Fruit fly (Drosophila melanogaster) whole organism, embryonic: ENCODE measurements around the gene Pde9.

Experiments used
- Aef1 ChIP-seq: fragments of 200-800 bp; sonication (Bioruptor generic); IDR thresholded peaks from 3 replicates; pipeline ENCODE4 v1.3.6; 2022; ENCODE audit warnings: missing biosample characterization, missing genetic modification characterization
- Antp ChIP-seq: fragments of 200-800 bp; sonication (Bioruptor generic); optimal IDR thresholded peaks from 3 replicates; lab custom pipeline; 2016; ENCODE audit warnings: missing biosample characterization, missing genetic modification characterization
- BtbVII ChIP-seq: fragments of 200-800 bp; sonication (Bioruptor generic); optimal IDR thresholded peaks from 3 replicates; lab custom pipeline; 2017; ENCODE audit warnings: missing biosample characterization, mild to moderate bottlenecking, missing genetic modification characterization
- CG10267 ChIP-seq: fragments of 200-800 bp; sonication (Bioruptor generic); optimal IDR thresholded peaks from 2 replicates; lab custom pipeline; 2018; ENCODE audit warnings: missing biosample characterization, mild to moderate bottlenecking, missing genetic modification characterization, moderate library complexity
- CG10321 ChIP-seq: fragments of 200-800 bp; sonication (Bioruptor generic); IDR thresholded peaks from 2 replicates; pipeline ENCODE4 v1.3.6; 2022; ENCODE audit warnings: missing biosample characterization, missing genetic modification characterization
- CG12236 ChIP-seq: fragments of 200-800 bp; sonication (Bioruptor generic); optimal IDR thresholded peaks from 2 replicates; lab custom pipeline; 2016; ENCODE audit warnings: missing biosample characterization, missing genetic modification characterization
- CG13624 ChIP-seq: fragments of 200-800 bp; sonication (Bioruptor generic); optimal IDR thresholded peaks from 2 replicates; lab custom pipeline; 2016; ENCODE audit warnings: missing biosample characterization, missing genetic modification characterization
- CG14014 ChIP-seq: fragments of 200-800 bp; sonication (Bioruptor generic); IDR thresholded peaks from 2 replicates; pipeline ENCODE4 v1.3.6; 2022; ENCODE audit warnings: missing biosample characterization, missing genetic modification characterization
- CG14667 ChIP-seq: fragments of 200-800 bp; sonication (Bioruptor generic); IDR thresholded peaks from 2 replicates; pipeline ENCODE4 v1.3.6; 2022; ENCODE audit warnings: missing biosample characterization, missing genetic modification characterization
- CG1529 ChIP-seq: fragments of 200-800 bp; sonication (Bioruptor generic); optimal IDR thresholded peaks from 3 replicates; lab custom pipeline; 2018; ENCODE audit warnings: missing biosample characterization, missing genetic modification characterization
- CG1602 ChIP-seq: fragments of 200-800 bp; sonication (Bioruptor generic); optimal IDR thresholded peaks from 3 replicates; lab custom pipeline; 2016; ENCODE audit warnings: missing biosample characterization, missing genetic modification characterization
- CG1647 ChIP-seq: fragments of 200-800 bp; sonication (Bioruptor generic); optimal IDR thresholded peaks from 3 replicates; lab custom pipeline; 2016; ENCODE audit warnings: missing biosample characterization, missing genetic modification characterization
- CG16863 ChIP-seq: fragments of 200-800 bp; sonication (Bioruptor generic); optimal IDR thresholded peaks from 3 replicates; lab custom pipeline; 2016; ENCODE audit warnings: missing biosample characterization, missing genetic modification characterization
- CG18764 ChIP-seq: fragments of 200-800 bp; sonication (Bioruptor generic); optimal IDR thresholded peaks from 3 replicates; lab custom pipeline; 2016; ENCODE audit warnings: missing biosample characterization, missing genetic modification characterization
- CG2129 ChIP-seq: fragments of 200-800 bp; sonication (Bioruptor generic); IDR thresholded peaks from 2 replicates; pipeline ENCODE4 v1.3.6; 2022; ENCODE audit warnings: missing biosample characterization, missing genetic modification characterization; ENCODE audit not compliant: partially characterized antibody
- CG2875 ChIP-seq: fragments of 200-800 bp; sonication (Bioruptor generic); optimal IDR thresholded peaks from 2 replicates; lab custom pipeline; 2017; ENCODE audit warnings: missing biosample characterization, mild to moderate bottlenecking, missing genetic modification characterization, missing genetic modification reagents
- CG30403 ChIP-seq: fragments of 200-800 bp; sonication (Bioruptor generic); optimal IDR thresholded peaks from 3 replicates; lab custom pipeline; 2016; ENCODE audit warnings: missing biosample characterization, missing genetic modification characterization
- CG3163 ChIP-seq: fragments of 200-800 bp; sonication (Bioruptor generic); optimal IDR thresholded peaks from 3 replicates; lab custom pipeline; 2016; ENCODE audit warnings: missing biosample characterization, missing genetic modification characterization
- CG32532 ChIP-seq: fragments of 200-800 bp; sonication (Bioruptor generic); IDR thresholded peaks from 2 replicates; pipeline ENCODE4 v1.3.6; 2022; ENCODE audit warnings: missing biosample characterization, missing genetic modification characterization
- CG3838 ChIP-seq: fragments of 200-800 bp; sonication (Bioruptor generic); optimal IDR thresholded peaks from 3 replicates; lab custom pipeline; 2016; ENCODE audit warnings: missing biosample characterization, missing genetic modification characterization
- CG42726 ChIP-seq: fragments of 200-800 bp; sonication (Bioruptor generic); IDR thresholded peaks from 2 replicates; pipeline ENCODE4 v1.3.6; 2022; ENCODE audit warnings: missing biosample characterization, missing genetic modification characterization; ENCODE audit not compliant: partially characterized antibody
- CG4328 ChIP-seq: fragments of 200-800 bp; sonication (Bioruptor generic); optimal IDR thresholded peaks from 3 replicates; lab custom pipeline; 2017; ENCODE audit warnings: missing biosample characterization, missing genetic modification reagents, missing genetic modification characterization
- CG43689 ChIP-seq: fragments of 200-800 bp; sonication (Bioruptor generic); IDR thresholded peaks from 2 replicates; pipeline ENCODE4 v1.3.6; 2022; ENCODE audit warnings: missing biosample characterization, missing genetic modification characterization
- CG6254 ChIP-seq: fragments of 200-800 bp; sonication (Bioruptor generic); optimal IDR thresholded peaks from 3 replicates; lab custom pipeline; 2017; ENCODE audit warnings: mild to moderate bottlenecking, missing biosample characterization, missing genetic modification reagents, missing genetic modification characterization
- CG7928 ChIP-seq: fragments of 200-800 bp; sonication (Bioruptor generic); optimal IDR thresholded peaks from 2 replicates; lab custom pipeline; 2017; ENCODE audit warnings: missing biosample characterization, mild to moderate bottlenecking, missing genetic modification characterization
- CG7987 ChIP-seq: fragments of 200-800 bp; sonication (Bioruptor generic); optimal IDR thresholded peaks from 2 replicates; lab custom pipeline; 2018; ENCODE audit warnings: missing biosample characterization, mild to moderate bottlenecking, missing genetic modification characterization, moderate library complexity
- CG8478 ChIP-seq: fragments of >200 bp; optimal IDR thresholded peaks from 2 replicates; lab custom pipeline; 2018
- CG8944 ChIP-seq: fragments of 200-800 bp; sonication (Bioruptor generic); optimal IDR thresholded peaks from 3 replicates; lab custom pipeline; 2016; ENCODE audit warnings: missing biosample characterization, missing genetic modification characterization
- CkIIα-i1 ChIP-seq: fragments of 200-800 bp; sonication (Bioruptor generic); IDR thresholded peaks from 2 replicates; pipeline ENCODE4 v1.3.6; 2022; ENCODE audit warnings: missing biosample characterization, missing genetic modification characterization
- Drgx ChIP-seq: fragments of 200-800 bp; sonication (Bioruptor generic); IDR thresholded peaks from 2 replicates; pipeline ENCODE4 v1.3.6; 2022; ENCODE audit warnings: missing biosample characterization, missing genetic modification characterization
- Fer2 ChIP-seq: fragments of 200-800 bp; sonication (Bioruptor generic); optimal IDR thresholded peaks from 2 replicates; lab custom pipeline; 2018; ENCODE audit warnings: missing biosample characterization, mild to moderate bottlenecking, missing genetic modification characterization, moderate library complexity
- HHEX ChIP-seq: fragments of 200-800 bp; sonication (Bioruptor generic); optimal IDR thresholded peaks from 3 replicates; lab custom pipeline; 2017; ENCODE audit warnings: missing biosample characterization, mild to moderate bottlenecking, missing genetic modification characterization, missing genetic modification reagents
- HLH3B ChIP-seq: fragments of 200-800 bp; sonication (Bioruptor generic); IDR thresholded peaks from 2 replicates; pipeline ENCODE4 v1.3.6; 2022; ENCODE audit warnings: missing biosample characterization, missing genetic modification characterization
- HLH4C ChIP-seq: fragments of 200-800 bp; sonication (Bioruptor generic); IDR thresholded peaks from 3 replicates; pipeline ENCODE4 v1.3.6; 2022; ENCODE audit warnings: missing biosample characterization, missing genetic modification characterization; ENCODE audit not compliant: partially characterized antibody
- HmgZ ChIP-seq: fragments of 200-800 bp; sonication (Bioruptor generic); optimal IDR thresholded peaks from 2 replicates; lab custom pipeline; 2018; ENCODE audit warnings: missing biosample characterization, mild to moderate bottlenecking, missing genetic modification characterization
- NC2α ChIP-seq: fragments of 200-800 bp; sonication (Bioruptor generic); optimal IDR thresholded peaks from 2 replicates; lab custom pipeline; 2016; ENCODE audit warnings: missing biosample characterization, missing genetic modification characterization
- Opbp ChIP-seq: fragments of 200-800 bp; sonication (Bioruptor generic); IDR thresholded peaks from 3 replicates; pipeline ENCODE4 v1.3.6; 2022; ENCODE audit warnings: missing biosample characterization, missing genetic modification characterization; ENCODE audit not compliant: partially characterized antibody
- Side ChIP-seq: fragments of 200-800 bp; sonication (Bioruptor generic); optimal IDR thresholded peaks from 2 replicates; lab custom pipeline; 2016; ENCODE audit warnings: missing biosample characterization, missing genetic modification characterization
- Sry-β ChIP-seq: fragments of 200-800 bp; sonication (Bioruptor generic); optimal IDR thresholded peaks from 2 replicates; lab custom pipeline; 2018; ENCODE audit warnings: missing biosample characterization, mild to moderate bottlenecking, missing genetic modification characterization, moderate library complexity
- Trl ChIP-seq, 3 experiments: fragments of >200 bp in 2 of 3; fragments of 200-800 bp in 1 of 3; sonication (Bioruptor generic) in 1 of 3; optimal IDR thresholded peaks; 2 replicates in 1 of 3; 3 replicates in 2 of 3; lab custom pipeline; 2016 to 2017; ENCODE audit warnings: missing biosample characterization in 1 of 3, missing genetic modification characterization in 1 of 3
- ara ChIP-seq: fragments of 200-800 bp; sonication (Bioruptor generic); IDR thresholded peaks from 2 replicates; pipeline ENCODE4 v1.3.6; 2022; ENCODE audit warnings: missing biosample characterization, missing genetic modification characterization
- cas ChIP-seq: fragments of 200-800 bp; sonication (Bioruptor generic); IDR thresholded peaks from 2 replicates; pipeline ENCODE4 v1.3.6; 2022; ENCODE audit warnings: missing biosample characterization, missing genetic modification characterization
- gcm ChIP-seq: fragments of 200-800 bp; sonication (Bioruptor generic); optimal IDR thresholded peaks from 2 replicates; lab custom pipeline; 2019; ENCODE audit warnings: missing biosample characterization, mild to moderate bottlenecking, missing genetic modification characterization, moderate library complexity
- gcm2 ChIP-seq: fragments of 200-800 bp; sonication (Bioruptor generic); optimal IDR thresholded peaks from 2 replicates; lab custom pipeline; 2016; ENCODE audit warnings: missing biosample characterization, missing genetic modification characterization
- h ChIP-seq: fragments of >200 bp; optimal IDR thresholded peaks from 2 replicates; lab custom pipeline; 2017
- lmd ChIP-seq: fragments of 200-800 bp; sonication (Bioruptor generic); IDR thresholded peaks from 2 replicates; pipeline ENCODE4 v1.3.6; 2022; ENCODE audit warnings: missing biosample characterization, missing genetic modification characterization
- nmo ChIP-seq: fragments of 200-800 bp; sonication (Bioruptor generic); optimal IDR thresholded peaks from 2 replicates; lab custom pipeline; 2018; ENCODE audit warnings: missing biosample characterization, mild to moderate bottlenecking, missing genetic modification characterization, moderate library complexity
- slp2 ChIP-seq: fragments of 200-800 bp; sonication (Bioruptor generic); optimal IDR thresholded peaks from 2 replicates; lab custom pipeline; 2016; ENCODE audit warnings: missing biosample characterization, missing genetic modification characterization
- sug ChIP-seq: fragments of 200-800 bp; optimal IDR thresholded peaks from 2 replicates; lab custom pipeline; 2019; ENCODE audit warnings: missing biosample characterization, mild to moderate bottlenecking, missing genetic modification characterization, moderate library complexity
- tin ChIP-seq: fragments of 200-800 bp; sonication (Bioruptor generic); optimal IDR thresholded peaks from 3 replicates; lab custom pipeline; 2016; ENCODE audit warnings: missing biosample characterization, missing genetic modification characterization
- tll ChIP-seq, 2 experiments: fragments of 200-800 bp in 1 of 2; fragments of >200 bp in 1 of 2; sonication (Bioruptor generic) in 1 of 2; optimal IDR thresholded peaks; 2 replicates each; lab custom pipeline; 2017 to 2019; ENCODE audit warnings: missing biosample characterization in 2 of 2, missing genetic modification characterization in 2 of 2, mild to moderate bottlenecking in 1 of 2, moderate library complexity in 1 of 2

Pde9 gene

dm6 chrX:12755017-12755563, 142.0 kb downstream of the Pde9 start (continued):
- no peak for TF ChIP-seq CG12236 (GFP tag; lab: Kevin White, UChicago)
- peak; percentile 75 for TF ChIP-seq HHEX (GFP tag; lab: Kevin White, UChicago)
- no peak for TF ChIP-seq CG3838 (GFP tag; lab: Kevin White, UChicago)
- no peak for TF ChIP-seq CG3163 (GFP tag; lab: Kevin White, UChicago)
- TF ChIP-seq CG2129 (GFP tag; lab: Robert Waterston, UW), result no peak
- peak; percentile 21 for TF ChIP-seq CG10267
- no peak for TF ChIP-seq h (lab: Kevin White, UChicago)
- TF ChIP-seq Aef1 (GFP tag; lab: Robert Waterston, UW), result peak; percentile 60
- no peak for TF ChIP-seq CG1602 (GFP tag; lab: Kevin White, UChicago)
- TF ChIP-seq tin (GFP tag; lab: Kevin White, UChicago), result peak; percentile 20
- TF ChIP-seq Drgx (GFP tag; lab: Robert Waterston, UW), result peak; percentile 93
- TF ChIP-seq Antp, result peak; percentile 39
- no peak for TF ChIP-seq CG43689 (GFP tag; lab: Robert Waterston, UW)
- TF ChIP-seq CG7987, result peak; percentile 18
- peak; percentile 47; the same call in 1 of the 2 replicates for TF ChIP-seq CG10321 (GFP tag; lab: Robert Waterston, UW)
- no peak for TF ChIP-seq NC2α (GFP tag; lab: Kevin White, UChicago)
- TF ChIP-seq CG42726, result no peak
- peak; percentile 54 for TF ChIP-seq CG13624 (GFP tag; lab: Kevin White, UChicago)
- peak; percentile 32 for TF ChIP-seq slp2
- peak; percentile 66 for TF ChIP-seq CG4328 (GFP tag; lab: Kevin White, UChicago)
- TF ChIP-seq BtbVII, result peak; percentile 67
- TF ChIP-seq nmo (GFP tag; lab: Kevin White, UChicago), result peak; percentile 62
- TF ChIP-seq CG18764, result peak; percentile 41
- peak; percentile 2 for TF ChIP-seq gcm (GFP tag; lab: Kevin White, UChicago)
- TF ChIP-seq CG16863 (GFP tag; lab: Kevin White, UChicago), result peak; percentile 30
- TF ChIP-seq CG14667 (GFP tag; lab: Robert Waterston, UW), result peak; percentile 66
- TF ChIP-seq sug, result no peak
- no peak for TF ChIP-seq Sry-β (GFP tag; lab: Kevin White, UChicago)
- no peak for TF ChIP-seq Trl (optimal IDR thresholded peaks at IDR 0.05; lab: Kevin White, UChicago)
- peak; percentile 32 for TF ChIP-seq Trl (GFP tag; optimal IDR thresholded peaks at IDR 0.05; lab: Kevin White, UChicago)
- peak; percentile 81 for TF ChIP-seq CG14014 (GFP tag; lab: Robert Waterston, UW)
- peak; percentile 58 for TF ChIP-seq cas
- TF ChIP-seq HmgZ (tag; lab: Kevin White, UChicago), result peak; percentile 78
- TF ChIP-seq CkIIα-i1, result peak; percentile 28; the same call in 1 of the 2 replicates
- TF ChIP-seq ara, result peak; percentile 45; the same call in 1 of the 2 replicates
- peak; percentile 69 for TF ChIP-seq CG30403 (GFP tag; lab: Kevin White, UChicago)
- peak; percentile 3 for TF ChIP-seq CG2875 (GFP tag; lab: Kevin White, UChicago)
- no peak for TF ChIP-seq tll (GFP tag; optimal IDR thresholded peaks at IDR 0.05; lab: Kevin White, UChicago)
- no peak for TF ChIP-seq HLH4C (GFP tag; lab: Robert Waterston, UW)
- no peak for TF ChIP-seq CG8478 (lab: Kevin White, UChicago)
- peak; percentile 65 for TF ChIP-seq Fer2 (tag; lab: Kevin White, UChicago)
- no peak for TF ChIP-seq CG6254
- peak; percentile 21 for TF ChIP-seq CG7928 (GFP tag; lab: Kevin White, UChicago)
- peak; percentile 51 for TF ChIP-seq Side (GFP tag; lab: Kevin White, UChicago)
- peak; percentile 76 for TF ChIP-seq HLH3B (GFP tag; lab: Robert Waterston, UW)
- TF ChIP-seq lmd (GFP tag; lab: Robert Waterston, UW), result peak; percentile 88
- no peak for TF ChIP-seq Opbp (GFP tag; lab: Robert Waterston, UW)
- TF ChIP-seq CG32532 (GFP tag; lab: Robert Waterston, UW), result peak; percentile 91
- no peak for TF ChIP-seq CG8944 (GFP tag; lab: Kevin White, UChicago)
- TF ChIP-seq CG1529 (GFP tag; lab: Kevin White, UChicago), result peak; percentile 26
- no peak for TF ChIP-seq gcm2
- peak; percentile 58 for TF ChIP-seq CG1647 (GFP tag; lab: Kevin White, UChicago)
